Fruit fly (Drosophila melanogaster): ENCODE results near the gene Ir7d.

The Ir7d gene

dm6 chrX:7888386-7889024, 9.9 kb upstream of the Ir7d start, which contains the start of gene Acat1 (continued):
- TF ChIP-seq CG12104 (GFP tag; optimal IDR thresholded peaks at IDR 0.05) (no peak), zfh1 (GFP tag; IDR thresholded peaks at IDR 0.05) (peak; percentile 76), CG15269 (tag; optimal IDR thresholded peaks at IDR 0.05) (no peak), CG34376 (GFP tag; optimal IDR thresholded peaks at IDR 0.05) (peak; percentile 0), Bdp1 (GFP tag; optimal IDR thresholded peaks at IDR 0.05) (no peak), Asciz (GFP tag; optimal IDR thresholded peaks at IDR 0.05) (peak; percentile 56), Doc2 (GFP tag; IDR thresholded peaks at IDR 0.05) (no peak), CG18599 (GFP tag; optimal IDR thresholded peaks at IDR 0.05) (peak; percentile 74), CG6765 (GFP tag; optimal IDR thresholded peaks at IDR 0.05) (no peak), ERR (GFP tag; optimal IDR thresholded peaks at IDR 0.05) (no peak), Spps (tag; optimal IDR thresholded peaks at IDR 0.05) (peak; percentile 23), Eip74EF (GFP tag; optimal IDR thresholded peaks at IDR 0.05) (no peak), dimm (GFP tag; IDR thresholded peaks at IDR 0.05) (no peak), Gug (GFP tag; IDR thresholded peaks at IDR 0.05) (no peak), CG6654 (GFP tag; optimal IDR thresholded peaks at IDR 0.05) (no peak), NC2β (GFP tag; optimal IDR thresholded peaks at IDR 0.05) (peak; percentile 38), CG6813 (GFP tag; optimal IDR thresholded peaks at IDR 0.05) (peak; percentile 12), CG14050 (GFP tag; IDR thresholded peaks at IDR 0.05) (no peak; the same call in 2 of the 3 replicates), D19B (GFP tag; optimal IDR thresholded peaks at IDR 0.05) (no peak), mam (GFP tag; optimal IDR thresholded peaks at IDR 0.05) (peak; percentile 64), ab (GFP tag; optimal IDR thresholded peaks at IDR 0.05) (no peak), sens (GFP tag) (peak; percentile 96), Antp (GFP tag; optimal IDR thresholded peaks at IDR 0.05) (peak; percentile 5), crc (GFP tag; optimal IDR thresholded peaks at IDR 0.05) (peak; percentile 1), jumu (GFP tag; optimal IDR thresholded peaks at IDR 0.05) (peak; percentile 46), mirr (GFP tag; optimal IDR thresholded peaks at IDR 0.05) (no peak), CG10147 (GFP tag; optimal IDR thresholded peaks at IDR 0.05) (no peak), CG8281 (tag; optimal IDR thresholded peaks at IDR 0.05) (no peak), CG42726 (GFP tag; IDR thresholded peaks at IDR 0.05; ENCODE audit: partially characterized antibody) (no peak), tll (GFP tag; optimal IDR thresholded peaks at IDR 0.05) (no peak), ci (GFP tag; IDR thresholded peaks at IDR 0.05) (peak; percentile 76), corto (GFP tag; optimal IDR thresholded peaks at IDR 0.05) (peak; percentile 49), ems (GFP tag; optimal IDR thresholded peaks at IDR 0.05) (peak; percentile 43), Dad (GFP tag; optimal IDR thresholded peaks at IDR 0.05) (peak; percentile 38), HmgZ (tag; optimal IDR thresholded peaks at IDR 0.05) (peak; percentile 34), repo (GFP tag; optimal IDR thresholded peaks at IDR 0.05) (peak; percentile 42), CG7271 (tag; optimal IDR thresholded peaks at IDR 0.05) (peak; percentile 1), al (GFP tag; IDR thresholded peaks at IDR 0.05) (peak; percentile 7; the same call in 1 of the 2 replicates), kni (GFP tag; optimal IDR thresholded peaks at IDR 0.05) (no peak), CG12236 (GFP tag; optimal IDR thresholded peaks at IDR 0.05) (peak; percentile 15), vnd (GFP tag; IDR thresholded peaks at IDR 0.05; ENCODE audit: partially characterized antibody) (no peak), CG7372 (GFP tag; IDR thresholded peaks at IDR 0.05) (peak; percentile 34; the same call in 1 of the 2 replicates), BEAF-32 (GFP tag; optimal IDR thresholded peaks at IDR 0.05) (peak; percentile 57), schlank (tag; optimal IDR thresholded peaks at IDR 0.05) (no peak), CG13624 (GFP tag; optimal IDR thresholded peaks at IDR 0.05) (peak; percentile 39), trem (tag; optimal IDR thresholded peaks at IDR 0.05) (peak; percentile 52), Lhr (GFP tag; optimal IDR thresholded peaks at IDR 0.05) (peak; percentile 27), CG11456 (GFP tag; IDR thresholded peaks at IDR 0.05) (peak; percentile 72; the same call in 2 of the 3 replicates), CG14441 (GFP tag; IDR thresholded peaks at IDR 0.05) (peak; percentile 58)
